Worm (Caenorhabditis elegans) whole organism, late embryonic: ENCODE measurements around the gene kin-20.

Source experiments
- ama-1 ChIP-seq: fragments of 150-350 bp; optimal IDR thresholded peaks from 2 replicates; lab custom pipeline; 2014
- nhr-11 ChIP-seq: fragments of 150-350 bp; optimal IDR thresholded peaks from 2 replicates; lab custom pipeline; 2014; ENCODE audit warnings: missing biosample characterization, missing genetic modification characterization
- pha-4 ChIP-seq: fragments of 150-350 bp; optimal IDR thresholded peaks from 2 replicates; lab custom pipeline; 2018; ENCODE audit warnings: missing biosample characterization, missing genetic modification reagents, missing genetic modification characterization
- zip-5 ChIP-seq: sonication (generic microtip); optimal IDR thresholded peaks from 2 replicates; lab custom pipeline; 2016; ENCODE audit warnings: missing genetic modification characterization, missing compliant biosample characterization

ce11 chrX:15321791-15322190, 44.2 kb upstream of the kin-20 start:
- no peak for TF ChIP-seq pha-4 (tag; lab: Kevin White, UChicago)
- no peak for TF ChIP-seq zip-5 (tag; lab: Kevin White, UChicago)
- TF ChIP-seq ama-1 (lab: Kevin White, UChicago), result no peak
- no peak for TF ChIP-seq nhr-11 (tag; lab: Kevin White, UChicago)
